Fruit fly (Drosophila melanogaster): ENCODE results near the gene Flo2.

dm6 chrX:14909051-14909450 is 69.9 kb downstream of the Flo2 start:
- TF ChIP-seq ara (GFP tag; IDR thresholded peaks at IDR 0.05) (no peak), Jarid2 (GFP tag; optimal IDR thresholded peaks at IDR 0.05) (no peak), CG18599 (GFP tag; optimal IDR thresholded peaks at IDR 0.05) (no peak), nerfin-1 (tag; optimal IDR thresholded peaks at IDR 0.05) (no peak), CG10431 (GFP tag; optimal IDR thresholded peaks at IDR 0.05) (no peak)
